Fruit fly (Drosophila melanogaster) whole organism, wandering third instar larva: Measurements from ENCODE around the gene CG1572.

Source experiments
- Abd-B ChIP-seq: fragments of >200 bp; optimal IDR thresholded peaks from 2 replicates; lab custom pipeline; 2017; ENCODE audit warnings: missing biosample characterization, missing genetic modification characterization
- CG9705 ChIP-seq: fragments of 200-800 bp; sonication (Bioruptor generic); optimal IDR thresholded peaks from 2 replicates; lab custom pipeline; 2018; ENCODE audit warnings: missing biosample characterization, mild to moderate bottlenecking, missing genetic modification characterization
- Dif ChIP-seq: fragments of 200-275, 200-300 bp; sonication (Bioruptor generic); optimal IDR thresholded peaks from 2 replicates; lab custom pipeline; 2018; ENCODE audit warnings: missing biosample characterization, missing genetic modification characterization; ENCODE audit not compliant: partially characterized antibody
- Jra ChIP-seq: sonication (Bioruptor generic); optimal IDR thresholded peaks from 2 replicates; lab custom pipeline; 2016; ENCODE audit warnings: missing biosample characterization, missing genetic modification characterization
- Mio ChIP-seq: sonication (Bioruptor generic); optimal IDR thresholded peaks from 2 replicates; lab custom pipeline; 2016; ENCODE audit warnings: missing biosample characterization, missing genetic modification characterization
- Myc ChIP-seq: fragments of >200 bp; optimal IDR thresholded peaks from 2 replicates; lab custom pipeline; 2017
- N ChIP-seq: fragments of >200 bp; optimal IDR thresholded peaks from 2 replicates; lab custom pipeline; 2018; ENCODE audit warnings: missing biosample characterization, missing external identifiers, missing genetic modification characterization
- Sp1 ChIP-seq: fragments of 200-800 bp; sonication (Bioruptor generic); optimal IDR thresholded peaks from 3 replicates; lab custom pipeline; 2019; ENCODE audit warnings: missing biosample characterization, mild to moderate bottlenecking, missing genetic modification characterization, moderate library complexity
- ey ChIP-seq: fragments of 200-800 bp; sonication (Bioruptor generic); optimal IDR thresholded peaks from 2 replicates; lab custom pipeline; 2016; ENCODE audit warnings: missing biosample characterization, missing genetic modification characterization
- fru ChIP-seq: fragments of 200-800 bp; sonication (Bioruptor generic); optimal IDR thresholded peaks from 3 replicates; lab custom pipeline; 2016; ENCODE audit warnings: missing biosample characterization, mild to moderate bottlenecking, missing genetic modification characterization
- h ChIP-seq: fragments of 200-800 bp; sonication (Bioruptor generic); optimal IDR thresholded peaks from 3 replicates; lab custom pipeline; 2016; ENCODE audit warnings: missing biosample characterization, mild to moderate bottlenecking, missing genetic modification characterization
- pan ChIP-seq: fragments of >200 bp; optimal IDR thresholded peaks from 2 replicates; lab custom pipeline; 2017
- usp ChIP-seq: fragments of >200 bp; optimal IDR thresholded peaks from 2 replicates; lab custom pipeline; 2017; ENCODE audit warnings: missing biosample characterization, missing genetic modification characterization
- woc ChIP-seq: sonication (Bioruptor generic); optimal IDR thresholded peaks from 2 replicates; lab custom pipeline; 2016; ENCODE audit warnings: missing biosample characterization, mild to moderate bottlenecking, missing genetic modification characterization

dm6 chrX:11520209-11520608 lies 38.2 kb downstream of the CG1572 start:
- TF ChIP-seq Myc (lab: Kevin White, UChicago) (no peak), Dif (GFP tag; lab: Kevin White, UChicago) (no peak), Sp1 (GFP tag; lab: Kevin White, UChicago) (no peak), Abd-B (GFP tag; lab: Kevin White, UChicago) (no peak), h (GFP tag; lab: Kevin White, UChicago) (no peak), Jra (GFP tag; lab: Kevin White, UChicago) (no peak), ey (GFP tag; lab: Kevin White, UChicago) (no peak), fru (GFP tag; lab: Kevin White, UChicago) (no peak), pan (lab: Kevin White, UChicago) (no peak), CG9705 (GFP tag; lab: Kevin White, UChicago) (no peak), N (no peak), usp (GFP tag; lab: Kevin White, UChicago) (no peak), woc (no peak), Mio (GFP tag; lab: Kevin White, UChicago) (no peak)
